Worm (Caenorhabditis elegans) whole organism, late embryonic: Measurements from ENCODE around the gene pqn-76.
"Not testable (repeated sequence)": the region's sequence is repeated elsewhere in the genome, so short reads cannot be mapped to it uniquely, and the experiment has no call there.

Experiments used
- F13H6.1 ChIP-seq: sonication (generic microtip); optimal IDR thresholded peaks from 2 replicates; lab custom pipeline; 2016; ENCODE audit warnings: missing genetic modification characterization, missing compliant biosample characterization
- T23F11.4 ChIP-seq: fragments of 200-800 bp; sonication (Bioruptor generic); optimal IDR thresholded peaks from 2 replicates; lab custom pipeline; 2018; ENCODE audit warnings: mild to moderate bottlenecking, missing genetic modification characterization, missing compliant biosample characterization
- ama-1 ChIP-seq: fragments of 150-350 bp; optimal IDR thresholded peaks from 2 replicates; lab custom pipeline; 2014
- ceh-18 ChIP-seq: sonication (generic microtip); optimal IDR thresholded peaks from 2 replicates; lab custom pipeline; 2016; ENCODE audit warnings: missing genetic modification characterization, missing compliant biosample characterization
- ceh-45 ChIP-seq: fragments of 200-800 bp; sonication (Bioruptor generic); IDR thresholded peaks from 2 replicates; pipeline ENCODE4 v1.3.6; 2022; ENCODE audit warnings: missing genetic modification reagents, missing genetic modification characterization, missing compliant biosample characterization
- elt-4 ChIP-seq: sonication (generic microtip); optimal IDR thresholded peaks from 2 replicates; lab custom pipeline; 2016; ENCODE audit warnings: missing genetic modification characterization, missing compliant biosample characterization
- ets-4 ChIP-seq: sonication (generic microtip); optimal IDR thresholded peaks from 2 replicates; lab custom pipeline; 2016; ENCODE audit warnings: missing genetic modification characterization, missing compliant biosample characterization
- fax-1 ChIP-seq: sonication (generic microtip); optimal IDR thresholded peaks from 2 replicates; lab custom pipeline; 2016; ENCODE audit warnings: missing genotype, missing genetic modification characterization, missing compliant biosample characterization
- fkh-10 ChIP-seq: fragments of 150-350 bp; optimal IDR thresholded peaks from 2 replicates; lab custom pipeline; 2014; ENCODE audit warnings: missing biosample characterization, missing genetic modification reagents, missing genetic modification characterization
- hlh-13 ChIP-seq: fragments of 200-800 bp; sonication (Bioruptor generic); optimal IDR thresholded peaks from 2 replicates; lab custom pipeline; 2018; ENCODE audit warnings: mild to moderate bottlenecking, missing genetic modification characterization, missing compliant biosample characterization
- hlh-6 ChIP-seq: sonication (generic microtip); optimal IDR thresholded peaks from 2 replicates; lab custom pipeline; 2016; ENCODE audit warnings: missing genotype, missing genetic modification characterization, missing compliant biosample characterization
- pag-3 ChIP-seq: sonication (generic microtip); optimal IDR thresholded peaks from 2 replicates; lab custom pipeline; 2016; ENCODE audit warnings: missing compliant biosample characterization, missing genetic modification characterization, borderline replicate concordance
- pha-4 ChIP-seq: fragments of 150-350 bp; optimal IDR thresholded peaks from 2 replicates; lab custom pipeline; 2018; ENCODE audit warnings: missing biosample characterization, missing genetic modification reagents, missing genetic modification characterization
- unc-42 ChIP-seq: sonication (generic microtip); optimal IDR thresholded peaks from 2 replicates; lab custom pipeline; 2016; ENCODE audit warnings: missing genotype, missing genetic modification characterization, missing compliant biosample characterization

ce11 chrIV:15578786-15579185 lies at the start of gene pqn-76:
- TF ChIP-seq fax-1 (tag; lab: Kevin White, UChicago); ama-1 (lab: Kevin White, UChicago); hlh-6 (tag; lab: Kevin White, UChicago); T23F11.4 (GFP tag; lab: Kevin White, UChicago); fkh-10 (GFP tag; lab: Kevin White, UChicago); ets-4 (tag; lab: Kevin White, UChicago); unc-42 (tag; lab: Kevin White, UChicago); pag-3 (tag; lab: Kevin White, UChicago); ceh-45 (GFP tag; lab: Robert Waterston, UW); hlh-13 (GFP tag; lab: Kevin White, UChicago); F13H6.1 (tag; lab: Kevin White, UChicago); pha-4 (tag; lab: Kevin White, UChicago); elt-4 (tag; lab: Kevin White, UChicago); ceh-18 (tag; lab: Kevin White, UChicago): not testable (repeated sequence)
